Worm (Caenorhabditis elegans) whole organism, L4/young adult: Measurements from ENCODE around the gene nhr-19.

ENCODE experiments used
- W03F9.2 ChIP-seq: fragments of 150-350 bp; optimal IDR thresholded peaks from 2 replicates; lab custom pipeline; 2014; ENCODE audit warnings: missing biosample characterization, missing genetic modification characterization
- him-1 ChIP-seq: sonication (generic microtip); optimal IDR thresholded peaks from 2 replicates; lab custom pipeline; 2016; ENCODE audit warnings: missing genotype, missing genetic modification reagents, missing genetic modification characterization, missing compliant biosample characterization

ce11 chrII:9592737-9593136 lies 12.6 kb downstream of the nhr-19 start, which contains the start of gene parp-2:
- TF ChIP-seq W03F9.2 (tag; lab: Kevin White, UChicago) (no peak), him-1 (tag; lab: Kevin White, UChicago) (no peak)
